Fruit fly (Drosophila melanogaster) whole organism, embryonic: ENCODE results near the gene CG17349.

Source experiments
- CG10431 ChIP-seq: fragments of 200-800 bp; sonication (Bioruptor generic); optimal IDR thresholded peaks from 3 replicates; lab custom pipeline; 2018; ENCODE audit warnings: missing biosample characterization, mild to moderate bottlenecking, missing genetic modification characterization
- CG13775 ChIP-seq: fragments of 200-800 bp; sonication (Bioruptor generic); optimal IDR thresholded peaks from 3 replicates; lab custom pipeline; 2017; ENCODE audit warnings: missing biosample characterization, mild to moderate bottlenecking, missing genetic modification characterization
- CG14050 ChIP-seq: fragments of 200-800 bp; sonication (Bioruptor generic); IDR thresholded peaks from 3 replicates; pipeline ENCODE4 v1.3.6; 2022; ENCODE audit warnings: missing biosample characterization, missing genetic modification characterization
- CG30020 ChIP-seq: fragments of 200-800 bp; optimal IDR thresholded peaks from 2 replicates; lab custom pipeline; 2019; ENCODE audit warnings: missing biosample characterization, mild to moderate bottlenecking, missing genetic modification characterization, moderate library complexity
- CG8765 ChIP-seq: fragments of 200-800 bp; sonication (Bioruptor generic); IDR thresholded peaks from 2 replicates; pipeline ENCODE4 v1.3.6; 2022; ENCODE audit warnings: missing biosample characterization, missing genetic modification characterization
- CG9609 ChIP-seq: fragments of 200-800 bp; sonication (Bioruptor generic); optimal IDR thresholded peaks from 3 replicates; lab custom pipeline; 2016; ENCODE audit warnings: missing biosample characterization, missing genetic modification characterization
- Dfd ChIP-seq, 2 experiments: fragments of >200 bp; optimal IDR thresholded peaks; 2 replicates each; lab custom pipeline; 2017; ENCODE audit warnings: missing biosample characterization in 2 of 2, missing genetic modification characterization in 2 of 2
- Eip74EF ChIP-seq, 2 experiments: fragments of 200-800 bp in 1 of 2; fragments of >200 bp in 1 of 2; sonication (Bioruptor generic) in 1 of 2; optimal IDR thresholded peaks; 2 replicates each; lab custom pipeline; 2017 to 2019; ENCODE audit warnings: missing biosample characterization in 2 of 2, missing genetic modification characterization in 2 of 2, mild to moderate bottlenecking in 1 of 2, moderate library complexity in 1 of 2
- Sry-β ChIP-seq: fragments of 200-800 bp; sonication (Bioruptor generic); optimal IDR thresholded peaks from 2 replicates; lab custom pipeline; 2018; ENCODE audit warnings: missing biosample characterization, mild to moderate bottlenecking, missing genetic modification characterization, moderate library complexity
- insv ChIP-seq, 2 experiments: fragments of 200-800 bp; sonication (Bioruptor generic); optimal IDR thresholded peaks; 3 replicates each; lab custom pipeline; 2016 to 2018; ENCODE audit warnings: missing biosample characterization in 2 of 2, missing genetic modification characterization in 2 of 2
- tna ChIP-seq: fragments of 200-800 bp; sonication (Bioruptor generic); IDR thresholded peaks from 2 replicates; pipeline ENCODE4 v1.3.6; 2022; ENCODE audit warnings: missing biosample characterization, missing genetic modification characterization; ENCODE audit not compliant: partially characterized antibody

DNA sequence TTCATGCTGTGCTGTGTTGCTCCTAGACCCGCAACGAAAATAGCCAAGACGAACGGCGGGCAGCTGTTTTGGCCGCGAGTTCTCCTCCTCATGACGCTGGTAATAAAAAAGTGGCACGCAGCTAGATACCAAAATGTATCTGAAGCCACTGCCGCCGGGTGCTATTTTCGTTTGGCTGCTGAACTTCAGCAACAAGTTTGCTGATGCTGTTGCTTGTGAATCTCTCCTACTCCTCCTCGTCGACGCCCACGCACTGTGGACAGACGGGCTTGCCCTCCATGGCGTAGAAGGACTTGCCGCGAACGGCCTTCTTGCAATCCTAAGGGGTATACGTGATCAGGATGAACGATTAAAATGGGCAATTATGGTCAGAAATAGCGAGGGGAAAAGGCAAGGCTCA is 33.2 kb downstream of the CG17349 start:
- TF ChIP-seq CG13775 (GFP tag; lab: Kevin White, UChicago) (no peak), Dfd (GFP tag; optimal IDR thresholded peaks at IDR 0.05; lab: Kevin White, UChicago) (no peak), CG8765 (GFP tag; lab: Robert Waterston, UW) (no peak), CG9609 (no peak), CG10431 (GFP tag; lab: Kevin White, UChicago) (no peak), tna (GFP tag; lab: Robert Waterston, UW) (no peak), insv (GFP tag; optimal IDR thresholded peaks at IDR 0.05; lab: Kevin White, UChicago) (no peak), CG14050 (GFP tag; lab: Robert Waterston, UW) (no peak), Eip74EF (GFP tag; optimal IDR thresholded peaks at IDR 0.05; lab: Kevin White, UChicago) (no peak), Sry-β (GFP tag; lab: Kevin White, UChicago) (no peak), CG30020 (tag; lab: Kevin White, UChicago) (no peak)
